Fruit fly (Drosophila melanogaster) whole organism, embryonic: ENCODE data around the gene ida.

ENCODE experiments used
- ATbp ChIP-seq: fragments of 200-800 bp; sonication (Bioruptor generic); optimal IDR thresholded peaks from 2 replicates; lab custom pipeline; 2017; ENCODE audit warnings: missing biosample characterization, mild to moderate bottlenecking, missing genetic modification characterization, missing genetic modification reagents
- Bteb2 ChIP-seq: fragments of 200-800 bp; sonication (Bioruptor generic); optimal IDR thresholded peaks from 2 replicates; lab custom pipeline; 2016; ENCODE audit warnings: missing biosample characterization, missing genetic modification characterization
- CG10543 ChIP-seq: fragments of 200-800 bp; sonication (Bioruptor generic); optimal IDR thresholded peaks from 3 replicates; lab custom pipeline; 2017; ENCODE audit warnings: missing biosample characterization, mild to moderate bottlenecking, missing genetic modification characterization, moderate library complexity
- CG11093 ChIP-seq: fragments of 200-800 bp; sonication (Bioruptor generic); IDR thresholded peaks from 3 replicates; pipeline ENCODE4 v1.3.6; 2022; ENCODE audit warnings: missing biosample characterization, missing genetic modification characterization
- CG12071 ChIP-seq: fragments of 200-800 bp; sonication (Bioruptor generic); optimal IDR thresholded peaks from 3 replicates; lab custom pipeline; 2018; ENCODE audit warnings: missing biosample characterization, mild to moderate bottlenecking, missing genetic modification characterization
- CG12659 ChIP-seq: fragments of 200-800 bp; sonication (Bioruptor generic); optimal IDR thresholded peaks from 3 replicates; lab custom pipeline; 2017; ENCODE audit warnings: mild to moderate bottlenecking, missing biosample characterization, missing genetic modification reagents, missing genetic modification characterization
- CG17328 ChIP-seq: fragments of 200-800 bp; sonication (Bioruptor generic); IDR thresholded peaks from 2 replicates; pipeline ENCODE4 v1.3.6; 2022; ENCODE audit warnings: missing biosample characterization, missing genetic modification characterization
- CG17361 ChIP-seq: fragments of 200-800 bp; sonication (Bioruptor generic); IDR thresholded peaks from 3 replicates; pipeline ENCODE4 v1.3.6; 2022; ENCODE audit warnings: missing biosample characterization, missing genetic modification characterization
- CG18011 ChIP-seq: fragments of 200-800 bp; sonication (Bioruptor generic); optimal IDR thresholded peaks from 2 replicates; lab custom pipeline; 2017; ENCODE audit warnings: missing biosample characterization, missing genetic modification characterization, mild to moderate bottlenecking, moderate library complexity, missing genotype
- CG18599 ChIP-seq: fragments of 200-800 bp; sonication (Bioruptor generic); optimal IDR thresholded peaks from 3 replicates; lab custom pipeline; 2017; ENCODE audit warnings: missing biosample characterization, missing genetic modification characterization, mild to moderate bottlenecking, moderate library complexity, missing genetic modification reagents
- CG34376 ChIP-seq: fragments of 200-800 bp; sonication (Bioruptor generic); optimal IDR thresholded peaks from 2 replicates; lab custom pipeline; 2018; ENCODE audit warnings: missing biosample characterization, mild to moderate bottlenecking, missing genetic modification characterization
- CG4707 ChIP-seq: fragments of 200-800 bp; sonication (Bioruptor generic); optimal IDR thresholded peaks from 2 replicates; lab custom pipeline; 2018; ENCODE audit warnings: missing biosample characterization, mild to moderate bottlenecking, missing genetic modification characterization, moderate library complexity
- CG7987 ChIP-seq: fragments of 200-800 bp; sonication (Bioruptor generic); optimal IDR thresholded peaks from 2 replicates; lab custom pipeline; 2018; ENCODE audit warnings: missing biosample characterization, mild to moderate bottlenecking, missing genetic modification characterization, moderate library complexity
- CrebB ChIP-seq: fragments of 200-800 bp; sonication (Bioruptor generic); optimal IDR thresholded peaks from 3 replicates; lab custom pipeline; 2018; ENCODE audit warnings: missing biosample characterization, mild to moderate bottlenecking, missing genetic modification characterization
- D19B ChIP-seq: fragments of 200-800 bp; sonication (Bioruptor generic); optimal IDR thresholded peaks from 2 replicates; lab custom pipeline; 2017; ENCODE audit warnings: missing biosample characterization, mild to moderate bottlenecking, missing genetic modification characterization
- Ets65A ChIP-seq: fragments of 200-800 bp; sonication (Bioruptor generic); peaks from one replicate; lab custom pipeline; 2016; ENCODE audit warnings: missing biosample characterization, missing genetic modification characterization
- Hr78 ChIP-seq, 2 experiments: fragments of 200-800 bp in 1 of 2; fragments of >200 bp in 1 of 2; sonication (Bioruptor generic) in 1 of 2; optimal IDR thresholded peaks; 2 replicates each; lab custom pipeline; 2017 to 2019; ENCODE audit warnings: missing biosample characterization in 2 of 2, missing genetic modification characterization in 2 of 2, mild to moderate bottlenecking in 1 of 2, moderate library complexity in 1 of 2
- Jarid2 ChIP-seq: fragments of 200-800 bp; sonication (Bioruptor generic); optimal IDR thresholded peaks from 3 replicates; lab custom pipeline; 2017; ENCODE audit warnings: mild to moderate bottlenecking, missing biosample characterization, missing genetic modification reagents, missing genetic modification characterization
- Lim3 ChIP-seq: fragments of 200-800 bp; sonication (Bioruptor generic); IDR thresholded peaks from 2 replicates; pipeline ENCODE4 v1.3.6; 2022; ENCODE audit warnings: missing biosample characterization, missing genetic modification characterization
- Nf-YA ChIP-seq: fragments of 200-800 bp; sonication (Bioruptor generic); IDR thresholded peaks from 2 replicates; pipeline ENCODE4 v1.3.6; 2022; ENCODE audit warnings: missing biosample characterization, missing genetic modification characterization
- Ravus ChIP-seq: fragments of 200-800 bp; sonication (Bioruptor generic); IDR thresholded peaks from 2 replicates; pipeline ENCODE4 v1.3.6; 2022; ENCODE audit warnings: missing biosample characterization, missing genetic modification characterization
- Vsx1 ChIP-seq: fragments of 200-800 bp; sonication (Bioruptor generic); optimal IDR thresholded peaks from 2 replicates; lab custom pipeline; 2017; ENCODE audit warnings: missing biosample characterization, mild to moderate bottlenecking, missing genetic modification characterization, missing genetic modification reagents
- bcd ChIP-seq: fragments of 200-800 bp; sonication (Bioruptor generic); optimal IDR thresholded peaks from 2 replicates; lab custom pipeline; 2017; ENCODE audit warnings: missing biosample characterization, mild to moderate bottlenecking, missing genetic modification characterization
- chinmo ChIP-seq: fragments of 200-800 bp; sonication (Bioruptor generic); IDR thresholded peaks from 4 replicates; pipeline ENCODE4 v1.3.6; 2022; ENCODE audit warnings: missing biosample characterization, missing genetic modification characterization; ENCODE audit not compliant: partially characterized antibody
- cwo ChIP-seq: fragments of 200-800 bp; sonication (Bioruptor generic); optimal IDR thresholded peaks from 3 replicates; lab custom pipeline; 2017; ENCODE audit warnings: missing biosample characterization, missing genetic modification characterization, mild to moderate bottlenecking, moderate library complexity, missing genetic modification reagents
- exex ChIP-seq: fragments of 200-800 bp; sonication (Bioruptor generic); optimal IDR thresholded peaks from 4 replicates; lab custom pipeline; 2018; ENCODE audit warnings: missing biosample characterization, mild to moderate bottlenecking, missing genetic modification characterization, moderate library complexity
- grn ChIP-seq: fragments of 200-800 bp; sonication (Bioruptor generic); optimal IDR thresholded peaks from 3 replicates; lab custom pipeline; 2017; ENCODE audit warnings: missing biosample characterization, missing genetic modification characterization
- kay ChIP-seq: fragments of 200-800 bp; sonication (Bioruptor generic); optimal IDR thresholded peaks from 2 replicates; lab custom pipeline; 2016; ENCODE audit warnings: missing biosample characterization, missing genetic modification characterization
- mirr ChIP-seq: fragments of 200-800 bp; sonication (Bioruptor generic); optimal IDR thresholded peaks from 3 replicates; lab custom pipeline; 2018; ENCODE audit warnings: missing biosample characterization, mild to moderate bottlenecking, missing genetic modification characterization
- repo ChIP-seq: fragments of 200-800 bp; sonication (Bioruptor generic); optimal IDR thresholded peaks from 2 replicates; lab custom pipeline; 2016; ENCODE audit warnings: missing biosample characterization, missing genetic modification characterization
- sd ChIP-seq: fragments of 200-800 bp; sonication (Bioruptor generic); optimal IDR thresholded peaks from 3 replicates; lab custom pipeline; 2018; ENCODE audit warnings: missing biosample characterization, mild to moderate bottlenecking, missing genetic modification characterization, moderate library complexity
- sima ChIP-seq: fragments of 200-800 bp; sonication (Bioruptor generic); optimal IDR thresholded peaks from 2 replicates; lab custom pipeline; 2016; ENCODE audit warnings: missing biosample characterization, missing genetic modification characterization
- slou ChIP-seq: fragments of 200-800 bp; sonication (Bioruptor generic); optimal IDR thresholded peaks from 3 replicates; lab custom pipeline; 2016; ENCODE audit warnings: missing biosample characterization, missing genetic modification characterization
- sug ChIP-seq: fragments of 200-800 bp; optimal IDR thresholded peaks from 2 replicates; lab custom pipeline; 2019; ENCODE audit warnings: missing biosample characterization, mild to moderate bottlenecking, missing genetic modification characterization, moderate library complexity
- tna ChIP-seq: fragments of 200-800 bp; sonication (Bioruptor generic); IDR thresholded peaks from 2 replicates; pipeline ENCODE4 v1.3.6; 2022; ENCODE audit warnings: missing biosample characterization, missing genetic modification characterization; ENCODE audit not compliant: partially characterized antibody
- vvl ChIP-seq: fragments of 200-800 bp; sonication (Bioruptor generic); IDR thresholded peaks from 2 replicates; pipeline ENCODE4 v1.3.6; 2022; ENCODE audit warnings: missing biosample characterization, missing genetic modification characterization

Gene ida

dm6 chr3L:3928943-3929785, 24.0 kb downstream of the ida start (continued):
- no peak for TF ChIP-seq sima
- no peak for TF ChIP-seq Hr78 (GFP tag; optimal IDR thresholded peaks at IDR 0.05; lab: Kevin White, UChicago)
- TF ChIP-seq CG12659 (GFP tag; lab: Kevin White, UChicago) = no peak
- no peak for TF ChIP-seq CG17328 (GFP tag; lab: Robert Waterston, UW)
- no peak for TF ChIP-seq CG18011 (GFP tag; lab: Kevin White, UChicago)
- TF ChIP-seq CrebB (tag; lab: Kevin White, UChicago) = peak; percentile 0
- TF ChIP-seq sd = peak; percentile 89
- no peak for TF ChIP-seq Bteb2 (GFP tag; lab: Kevin White, UChicago)

dm6 chr3L:3929968-3930767, 25.0 kb downstream of the ida start:
- no peak for TF ChIP-seq tna (GFP tag; lab: Robert Waterston, UW)
- peak; percentile 81 for TF ChIP-seq CG34376
- no peak for TF ChIP-seq Nf-YA (GFP tag; lab: Robert Waterston, UW)
- peak; percentile 98 for TF ChIP-seq exex (tag; lab: Kevin White, UChicago)
- TF ChIP-seq CG12071 (GFP tag; lab: Kevin White, UChicago) = no peak
- peak; percentile 10 for TF ChIP-seq CG10543 (GFP tag; lab: Kevin White, UChicago)
- TF ChIP-seq CG7987 (GFP tag; lab: Kevin White, UChicago) = peak; percentile 71
- no peak for TF ChIP-seq Jarid2 (GFP tag; lab: Kevin White, UChicago)
- no peak for TF ChIP-seq vvl (GFP tag; lab: Robert Waterston, UW)
- peak; percentile 85 for TF ChIP-seq grn (GFP tag; lab: Kevin White, UChicago)
- no peak for TF ChIP-seq repo (GFP tag; lab: Kevin White, UChicago)
- peak; percentile 66 for TF ChIP-seq mirr (GFP tag; lab: Kevin White, UChicago)
- TF ChIP-seq CG11093 (GFP tag; lab: Robert Waterston, UW) = no peak
- no peak for TF ChIP-seq bcd
- no peak for TF ChIP-seq CG17361
- TF ChIP-seq D19B = peak; percentile 19
- TF ChIP-seq ATbp (GFP tag; lab: Kevin White, UChicago) = no peak
- peak; percentile 79 for TF ChIP-seq sug (tag; lab: Kevin White, UChicago)
- peak; percentile 80 for TF ChIP-seq sd
- TF ChIP-seq Ets65A (GFP tag; lab: Kevin White, UChicago) = peak; percentile 88
- no peak for TF ChIP-seq kay (GFP tag; lab: Kevin White, UChicago)
- no peak for TF ChIP-seq slou
- no peak for TF ChIP-seq CG4707
- TF ChIP-seq Lim3 = peak; percentile 40; the same call in 1 of the 2 replicates
- peak; percentile 71 for TF ChIP-seq cwo (GFP tag; lab: Kevin White, UChicago)
- TF ChIP-seq CG18599 (GFP tag; lab: Kevin White, UChicago) = peak; percentile 22
- TF ChIP-seq chinmo (GFP tag; lab: Robert Waterston, UW) = 0 out of 4 replicates have a peak, but pooled peaks have one; percentile 37
- TF ChIP-seq Ravus (GFP tag; lab: Robert Waterston, UW) = no peak
- peak; percentile 10 for TF ChIP-seq Vsx1
